Worm (Caenorhabditis elegans) whole organism, L2 larva: ENCODE data around the gene ZC513.3.

ENCODE experiments used
- C34F6.9 ChIP-seq: fragments of 150-350 bp; optimal IDR thresholded peaks from 2 replicates; lab custom pipeline; 2014; ENCODE audit warnings: missing biosample characterization, missing genetic modification characterization
- F13H6.1 ChIP-seq: sonication (generic microtip); optimal IDR thresholded peaks from 2 replicates; lab custom pipeline; 2016; ENCODE audit warnings: missing genetic modification characterization, missing compliant biosample characterization
- R02D3.7 ChIP-seq: fragments of 150-350 bp; optimal IDR thresholded peaks from 2 replicates; lab custom pipeline; 2014; ENCODE audit warnings: missing biosample characterization, missing genetic modification characterization
- Y55F3AM.14 ChIP-seq: fragments of 200-800 bp; sonication (Bioruptor generic); optimal IDR thresholded peaks from 2 replicates; lab custom pipeline; 2018; ENCODE audit warnings: mild to moderate bottlenecking, missing genetic modification characterization, missing compliant biosample characterization
- ZK546.5 ChIP-seq: sonication (generic microtip); optimal IDR thresholded peaks from 2 replicates; lab custom pipeline; 2017; ENCODE audit warnings: missing biosample characterization, missing genetic modification characterization
- alr-1 ChIP-seq: fragments of 150-350 bp; optimal IDR thresholded peaks from 2 replicates; lab custom pipeline; 2014; ENCODE audit warnings: missing biosample characterization, missing genetic modification characterization
- aly-2 ChIP-seq: fragments of 150-350 bp; optimal IDR thresholded peaks from 2 replicates; lab custom pipeline; 2014; ENCODE audit warnings: missing biosample characterization, missing genetic modification characterization
- ama-1 ChIP-seq: fragments of 150-350 bp; optimal IDR thresholded peaks from 2 replicates; lab custom pipeline; 2018; ENCODE audit warnings: inconsistent platforms
- blmp-1 ChIP-seq: sonication (generic microtip); optimal IDR thresholded peaks from 2 replicates; lab custom pipeline; 2017; ENCODE audit warnings: missing genetic modification characterization, mild to moderate bottlenecking, missing compliant biosample characterization, antibody characterized with exemption, moderate library complexity; ENCODE audit not compliant: insufficient read depth
- ceh-16 ChIP-seq: fragments of 150-350 bp; optimal IDR thresholded peaks from 2 replicates; lab custom pipeline; 2014; ENCODE audit warnings: missing biosample characterization, missing genetic modification characterization
- ceh-82 ChIP-seq: fragments of 150-350 bp; optimal IDR thresholded peaks from 2 replicates; lab custom pipeline; 2014; ENCODE audit warnings: missing biosample characterization, missing genetic modification characterization
- crh-2 ChIP-seq: sonication (generic microtip); optimal IDR thresholded peaks from 2 replicates; lab custom pipeline; 2017; ENCODE audit warnings: missing biosample characterization, missing genetic modification characterization
- dmd-4 ChIP-seq: sonication (generic microtip); optimal IDR thresholded peaks from 2 replicates; lab custom pipeline; 2017; ENCODE audit warnings: missing biosample characterization, missing genetic modification characterization
- egl-27 ChIP-seq: sonication (generic microtip); optimal IDR thresholded peaks from 3 replicates; lab custom pipeline; 2017; ENCODE audit warnings: missing biosample characterization, missing genetic modification reagents, missing genetic modification characterization
- elt-1 ChIP-seq: fragments of 150-350 bp; optimal IDR thresholded peaks from 2 replicates; lab custom pipeline; 2014; ENCODE audit warnings: missing biosample characterization, missing genetic modification characterization
- elt-3 ChIP-seq: sonication (generic microtip); optimal IDR thresholded peaks from 2 replicates; lab custom pipeline; 2017; ENCODE audit warnings: missing biosample characterization, missing genetic modification characterization
- fos-1 ChIP-seq: fragments of 150-350 bp; optimal IDR thresholded peaks from 2 replicates; lab custom pipeline; 2014; ENCODE audit warnings: missing biosample characterization, missing genetic modification characterization
- gmeb-1 ChIP-seq: fragments of 150-350 bp; optimal IDR thresholded peaks from 2 replicates; lab custom pipeline; 2014; ENCODE audit warnings: missing biosample characterization, missing genetic modification characterization
- lin-11 ChIP-seq: fragments of 150-350 bp; sonication (generic microtip); optimal IDR thresholded peaks from 2 replicates; lab custom pipeline; 2014; ENCODE audit warnings: missing biosample characterization, missing genetic modification characterization, inconsistent platforms, mixed read lengths
- lin-13 ChIP-seq: fragments of 150-350 bp; optimal IDR thresholded peaks from 2 replicates; lab custom pipeline; 2014; ENCODE audit warnings: missing biosample characterization, missing genetic modification reagents, missing genetic modification characterization
- lin-39 ChIP-seq: fragments of 150-350 bp; optimal IDR thresholded peaks from 2 replicates; lab custom pipeline; 2014; ENCODE audit warnings: missing biosample characterization, missing genetic modification reagents, missing genetic modification characterization
- lsy-2 ChIP-seq, 2 experiments: fragments of 150-350 bp in 1 of 2; sonication (generic microtip) in 1 of 2; optimal IDR thresholded peaks; 2 replicates each; lab custom pipeline; 2014 to 2017; ENCODE audit warnings: missing biosample characterization in 2 of 2, missing genetic modification characterization in 2 of 2
- mab-5 ChIP-seq: fragments of 150-350 bp; optimal IDR thresholded peaks from 2 replicates; lab custom pipeline; 2014; ENCODE audit warnings: missing biosample characterization, missing genetic modification characterization
- mbf-1 ChIP-seq: sonication (generic microtip); optimal IDR thresholded peaks from 2 replicates; lab custom pipeline; 2017; ENCODE audit warnings: missing biosample characterization, missing genetic modification characterization
- mdl-1 ChIP-seq, 2 experiments: fragments of 150-350 bp in 1 of 2; sonication (generic microtip) in 1 of 2; optimal IDR thresholded peaks; 2 replicates each; lab custom pipeline; 2017; ENCODE audit warnings: missing biosample characterization in 2 of 2, missing genetic modification characterization in 2 of 2
- nhr-10 ChIP-seq: sonication (generic microtip); optimal IDR thresholded peaks from 2 replicates; lab custom pipeline; 2017; ENCODE audit warnings: missing biosample characterization, missing genetic modification characterization
- nhr-11 ChIP-seq: fragments of 150-350 bp; optimal IDR thresholded peaks from 2 replicates; lab custom pipeline; 2014; ENCODE audit warnings: missing biosample characterization, missing genetic modification characterization
- nhr-12 ChIP-seq: fragments of 150-350 bp; optimal IDR thresholded peaks from 2 replicates; lab custom pipeline; 2014; ENCODE audit warnings: missing biosample characterization, missing genetic modification characterization
- nhr-129 ChIP-seq: fragments of 150-350 bp; optimal IDR thresholded peaks from 2 replicates; lab custom pipeline; 2014; ENCODE audit warnings: missing biosample characterization, missing genetic modification characterization
- nhr-21 ChIP-seq: fragments of 150-350 bp; optimal IDR thresholded peaks from 2 replicates; lab custom pipeline; 2014; ENCODE audit warnings: missing biosample characterization, missing genetic modification characterization
- nhr-23 ChIP-seq: fragments of 150-350 bp; optimal IDR thresholded peaks from 2 replicates; lab custom pipeline; 2014; ENCODE audit warnings: missing biosample characterization, missing genetic modification reagents, missing genetic modification characterization
- nhr-237 ChIP-seq: fragments of 150-350 bp; optimal IDR thresholded peaks from 2 replicates; lab custom pipeline; 2014; ENCODE audit warnings: missing biosample characterization, missing genetic modification characterization
- nhr-25 ChIP-seq: fragments of 150-350 bp; sonication (generic microtip); optimal IDR thresholded peaks from 3 replicates; lab custom pipeline; 2014; ENCODE audit warnings: missing biosample characterization, missing genetic modification characterization
- nhr-6 ChIP-seq: fragments of 150-350 bp; optimal IDR thresholded peaks from 2 replicates; lab custom pipeline; 2014; ENCODE audit warnings: missing biosample characterization, missing genetic modification characterization
- nhr-77 ChIP-seq: fragments of 150-350 bp; optimal IDR thresholded peaks from 2 replicates; lab custom pipeline; 2014; ENCODE audit warnings: missing biosample characterization, missing genetic modification characterization
- peb-1 ChIP-seq: fragments of 150-350 bp; optimal IDR thresholded peaks from 2 replicates; lab custom pipeline; 2014; ENCODE audit warnings: missing biosample characterization, missing genetic modification characterization
- sem-4 ChIP-seq: fragments of 150-350 bp; optimal IDR thresholded peaks from 2 replicates; lab custom pipeline; 2014; ENCODE audit warnings: missing biosample characterization, missing genetic modification reagents, missing genetic modification characterization
- sma-3 ChIP-seq: sonication (generic microtip); optimal IDR thresholded peaks from 2 replicates; lab custom pipeline; 2016; ENCODE audit warnings: missing genetic modification reagents, missing genetic modification characterization, missing compliant biosample characterization
- sma-9 ChIP-seq, 2 experiments: fragments of 150-350 bp in 1 of 2; sonication (generic microtip) in 1 of 2; optimal IDR thresholded peaks; 2 replicates each; lab custom pipeline; 2014 to 2016; ENCODE audit warnings: missing genetic modification characterization in 2 of 2, mild to moderate bottlenecking in 1 of 2, missing biosample characterization in 1 of 2, missing compliant biosample characterization in 1 of 2, missing genetic modification reagents in 1 of 2, moderate library complexity in 1 of 2
- snpc-4 ChIP-seq: fragments of 150-350 bp; optimal IDR thresholded peaks from 2 replicates; lab custom pipeline; 2014; ENCODE audit warnings: missing biosample characterization, missing genetic modification characterization
- unc-39 ChIP-seq: fragments of 150-350 bp; optimal IDR thresholded peaks from 2 replicates; lab custom pipeline; 2014; ENCODE audit warnings: missing biosample characterization, missing genetic modification characterization
- unc-55 ChIP-seq: fragments of 150-350 bp; sonication (generic microtip); optimal IDR thresholded peaks from 3 replicates; lab custom pipeline; 2014; ENCODE audit warnings: missing biosample characterization, missing genetic modification reagents, missing genetic modification characterization
- unc-62 ChIP-seq: fragments of 150-350 bp; optimal IDR thresholded peaks from 2 replicates; lab custom pipeline; 2014; ENCODE audit warnings: missing biosample characterization, missing genetic modification reagents, missing genetic modification characterization
- zag-1 ChIP-seq: fragments of 150-350 bp; optimal IDR thresholded peaks from 2 replicates; lab custom pipeline; 2014; ENCODE audit warnings: missing biosample characterization, missing genetic modification characterization
- ztf-1 ChIP-seq: fragments of 200-800 bp; sonication (Bioruptor generic); conservative IDR thresholded peaks from 2 replicates; pipeline ENCODE4 v1.3.6; 2022; ENCODE audit warnings: missing genetic modification characterization, missing compliant biosample characterization
- ztf-11 ChIP-seq: sonication (generic microtip); optimal IDR thresholded peaks from 2 replicates; lab custom pipeline; 2017; ENCODE audit warnings: missing biosample characterization, missing genetic modification characterization
- ztf-4 ChIP-seq: fragments of 150-350 bp; optimal IDR thresholded peaks from 2 replicates; lab custom pipeline; 2014; ENCODE audit warnings: missing biosample characterization, missing genetic modification characterization

Gene ZC513.3

DNA sequence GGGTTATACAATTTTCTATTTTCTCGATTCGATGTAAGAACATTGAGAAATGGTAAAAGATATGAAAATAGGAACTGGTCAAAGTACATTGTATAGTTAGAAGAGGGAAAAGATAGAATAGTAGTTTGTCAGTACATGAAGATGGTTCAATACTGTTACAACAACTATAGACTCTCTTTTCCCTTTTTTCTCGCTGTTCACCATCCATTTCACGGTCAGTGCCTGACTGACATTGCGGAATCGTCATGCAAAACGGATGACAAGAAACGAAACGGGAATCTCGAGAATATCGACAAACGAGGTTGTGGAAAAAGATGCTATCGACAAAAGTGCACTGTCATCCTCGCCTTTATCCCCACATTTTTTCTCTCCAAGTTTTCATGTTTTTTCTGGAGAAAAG, 3.1 kb upstream of the ZC513.3 start:
- TF ChIP-seq ztf-1 (GFP tag; lab: Robert Waterston, UW) (no peak), mab-5 (tag; lab: Kevin White, UChicago) (no peak), nhr-237 (no peak), snpc-4 (tag; lab: Kevin White, UChicago) (no peak), dmd-4 (tag; lab: Kevin White, UChicago) (no peak), unc-55 (GFP tag; lab: Kevin White, UChicago) (no peak), sma-3 (GFP tag; lab: Kevin White, UChicago) (no peak), unc-62 (no peak), lsy-2 (tag; optimal IDR thresholded peaks at IDR 0.05; lab: Kevin White, UChicago) (no peak), crh-2 (tag; lab: Kevin White, UChicago) (no peak), ceh-82 (no peak), elt-1 (tag; lab: Kevin White, UChicago) (peak; percentile 9), mdl-1 (tag; optimal IDR thresholded peaks at IDR 0.05; lab: Kevin White, UChicago) (no peak), nhr-129 (tag; lab: Kevin White, UChicago) (peak; percentile 38), nhr-10 (tag; lab: Kevin White, UChicago) (no peak), gmeb-1 (tag; lab: Kevin White, UChicago) (no peak), alr-1 (tag; lab: Kevin White, UChicago) (no peak), blmp-1 (peak; percentile 56), nhr-77 (no peak), nhr-11 (tag; lab: Kevin White, UChicago) (no peak), nhr-21 (tag; lab: Kevin White, UChicago) (peak; percentile 11), zag-1 (no peak), ztf-4 (tag; lab: Kevin White, UChicago) (no peak), sem-4 (tag; lab: Kevin White, UChicago) (no peak), C34F6.9 (no peak), sma-9 (GFP tag; optimal IDR thresholded peaks at IDR 0.05; lab: Kevin White, UChicago) (peak; percentile 44), sma-9 (tag; optimal IDR thresholded peaks at IDR 0.05; lab: Kevin White, UChicago) (no peak), ama-1 (lab: Kevin White, UChicago) (no peak), Y55F3AM.14 (GFP tag; lab: Kevin White, UChicago) (no peak), R02D3.7 (no peak), F13H6.1 (tag; lab: Kevin White, UChicago) (no peak), nhr-25 (tag; lab: Kevin White, UChicago) (no peak), lin-13 (GFP tag; lab: Kevin White, UChicago) (no peak), ceh-16 (tag; lab: Kevin White, UChicago) (no peak), lin-39 (tag; lab: Kevin White, UChicago) (no peak), lin-11 (no peak), unc-39 (tag; lab: Kevin White, UChicago) (no peak)

DNA sequence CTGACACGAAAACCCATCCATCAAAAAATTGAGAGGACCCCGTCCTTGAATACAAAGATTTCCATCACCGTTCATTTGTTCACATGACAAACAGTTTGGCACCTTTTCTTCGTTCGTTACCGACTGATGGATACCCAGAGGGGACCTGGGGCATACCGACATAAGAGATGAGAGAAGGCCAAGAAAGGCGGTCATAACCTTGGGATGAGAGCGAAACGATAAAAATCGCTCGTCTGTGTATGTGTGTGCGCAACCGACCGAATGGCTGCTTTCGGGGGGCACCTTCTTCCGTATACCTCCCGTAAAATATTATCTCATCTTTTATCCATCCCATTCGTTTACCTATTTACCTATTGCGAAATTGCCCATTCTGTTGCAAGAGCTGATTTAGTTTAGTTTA, 1.8 kb upstream of the ZC513.3 start:
- no peak for TF ChIP-seq dmd-4 (tag; lab: Kevin White, UChicago)
- TF ChIP-seq snpc-4 (tag; lab: Kevin White, UChicago): no peak
- no peak for TF ChIP-seq gmeb-1 (tag; lab: Kevin White, UChicago)
- TF ChIP-seq mdl-1 (tag; optimal IDR thresholded peaks at IDR 0.05; lab: Kevin White, UChicago): no peak
- TF ChIP-seq unc-62: no peak
- TF ChIP-seq zag-1: no peak
- TF ChIP-seq nhr-129 (tag; lab: Kevin White, UChicago): no peak
- TF ChIP-seq alr-1 (tag; lab: Kevin White, UChicago): no peak
- no peak for TF ChIP-seq nhr-237
- TF ChIP-seq lin-11: no peak
- peak; percentile 4 for TF ChIP-seq crh-2 (tag; lab: Kevin White, UChicago)
- no peak for TF ChIP-seq aly-2 (tag; lab: Kevin White, UChicago)
- TF ChIP-seq elt-3 (tag; lab: Kevin White, UChicago): no peak
- peak; percentile 21 for TF ChIP-seq sma-3 (GFP tag; lab: Kevin White, UChicago)
- peak; percentile 15 for TF ChIP-seq sma-9 (GFP tag; optimal IDR thresholded peaks at IDR 0.05; lab: Kevin White, UChicago)
- no peak for TF ChIP-seq sma-9 (tag; optimal IDR thresholded peaks at IDR 0.05; lab: Kevin White, UChicago)
- no peak for TF ChIP-seq mbf-1 (tag; lab: Kevin White, UChicago)
- TF ChIP-seq ama-1 (lab: Kevin White, UChicago): no peak
- no peak for TF ChIP-seq nhr-12 (tag; lab: Kevin White, UChicago)
- TF ChIP-seq peb-1 (tag; lab: Kevin White, UChicago): no peak
- peak; percentile 40 for TF ChIP-seq egl-27 (tag; lab: Kevin White, UChicago)
- no peak for TF ChIP-seq sem-4 (tag; lab: Kevin White, UChicago)
- TF ChIP-seq ceh-82: no peak
- no peak for TF ChIP-seq F13H6.1 (tag; lab: Kevin White, UChicago)
- no peak for TF ChIP-seq fos-1 (tag; lab: Kevin White, UChicago)
- TF ChIP-seq ceh-16 (tag; lab: Kevin White, UChicago): peak; percentile 81
- no peak for TF ChIP-seq ztf-11 (tag; lab: Kevin White, UChicago)
- no peak for TF ChIP-seq unc-55 (GFP tag; lab: Kevin White, UChicago)
- TF ChIP-seq nhr-6 (tag; lab: Kevin White, UChicago): no peak
- TF ChIP-seq elt-1 (tag; lab: Kevin White, UChicago): no peak
- TF ChIP-seq lsy-2 (tag; optimal IDR thresholded peaks at IDR 0.05; lab: Kevin White, UChicago): no peak
- no peak for TF ChIP-seq nhr-23
- no peak for TF ChIP-seq ztf-4 (tag; lab: Kevin White, UChicago)
- no peak for TF ChIP-seq unc-39 (tag; lab: Kevin White, UChicago)
- peak; percentile 44 for TF ChIP-seq nhr-21 (tag; lab: Kevin White, UChicago)
- TF ChIP-seq nhr-77: no peak
- TF ChIP-seq C34F6.9: no peak
- TF ChIP-seq lin-13 (GFP tag; lab: Kevin White, UChicago): no peak
- TF ChIP-seq ztf-1 (GFP tag; lab: Robert Waterston, UW): no peak
- TF ChIP-seq R02D3.7: no peak
- peak; percentile 71 for TF ChIP-seq nhr-25 (tag; lab: Kevin White, UChicago)
- TF ChIP-seq ZK546.5: no peak
- no peak for TF ChIP-seq mab-5 (tag; lab: Kevin White, UChicago)
- TF ChIP-seq blmp-1: no peak
- TF ChIP-seq nhr-11 (tag; lab: Kevin White, UChicago): no peak
- TF ChIP-seq nhr-10 (tag; lab: Kevin White, UChicago): no peak
